Fruit fly (Drosophila melanogaster): ENCODE measurements around the gene Hsp23.
A peak's percentile ranks its signal among the peaks of the same experiment; 100 is the strongest.

Gene Hsp23

dm6 chr3L:9422636-9423419 is 41.1 kb downstream of the Hsp23 start, which contains the start of gene aay (continued):
- peak; percentile 92 for TF ChIP-seq fkh (GFP tag; optimal IDR thresholded peaks at IDR 0.05)
- peak; percentile 98 for TF ChIP-seq achi (GFP tag; optimal IDR thresholded peaks at IDR 0.05)
- TF ChIP-seq CG3919 (GFP tag; optimal IDR thresholded peaks at IDR 0.05) = peak; percentile 99
- peak; percentile 98 for TF ChIP-seq CG10669 (GFP tag; optimal IDR thresholded peaks at IDR 0.05)
- peak; percentile 92 for TF ChIP-seq CG9139 (GFP tag; optimal IDR thresholded peaks at IDR 0.05)
- TF ChIP-seq CG11294 (GFP tag; IDR thresholded peaks at IDR 0.05) = peak; percentile 97
- peak; percentile 99 for TF ChIP-seq pdm3 (GFP tag; optimal IDR thresholded peaks at IDR 0.05)
- peak; percentile 99 for TF ChIP-seq Sox14 (GFP tag; optimal IDR thresholded peaks at IDR 0.05)
- peak; percentile 99 for TF ChIP-seq Smox (GFP tag; optimal IDR thresholded peaks at IDR 0.05)
- peak; percentile 99 for TF ChIP-seq CG10631 (GFP tag; optimal IDR thresholded peaks at IDR 0.05)
- peak; percentile 21 for TF ChIP-seq Hr38 (GFP tag; optimal IDR thresholded peaks at IDR 0.05)
- TF ChIP-seq CG6276 (GFP tag; optimal IDR thresholded peaks at IDR 0.05) = peak; percentile 98
- TF ChIP-seq Hr39 (GFP tag; optimal IDR thresholded peaks at IDR 0.05) = peak; percentile 99
- TF ChIP-seq Lpt (GFP tag; optimal IDR thresholded peaks at IDR 0.05) = peak; percentile 97
- peak; percentile 99 for TF ChIP-seq CG8632 (GFP tag; optimal IDR thresholded peaks at IDR 0.05)
- peak; percentile 97 for TF ChIP-seq dsx (GFP tag; optimal IDR thresholded peaks at IDR 0.05; ENCODE audit: poor library complexity, severe bottlenecking)
- TF ChIP-seq Hr4 (GFP tag; optimal IDR thresholded peaks at IDR 0.05) = peak; percentile 99
- TF ChIP-seq CG6792 (GFP tag; optimal IDR thresholded peaks at IDR 0.05) = peak; percentile 99
- TF ChIP-seq eg (GFP tag; IDR thresholded peaks at IDR 0.05) = peak; percentile 98
- peak; percentile 100 for TF ChIP-seq Eip78C (GFP tag)
- peak; percentile 95 for TF ChIP-seq CG6808 (GFP tag; optimal IDR thresholded peaks at IDR 0.05)
- TF ChIP-seq dac (GFP tag; optimal IDR thresholded peaks at IDR 0.05) = peak; percentile 93
- peak; percentile 98 for TF ChIP-seq Sox15 (GFP tag; optimal IDR thresholded peaks at IDR 0.05)
- TF ChIP-seq CG6854 (GFP tag; optimal IDR thresholded peaks at IDR 0.05) = peak; percentile 99
- TF ChIP-seq Eip93F (GFP tag; optimal IDR thresholded peaks at IDR 0.05) = peak; percentile 99
- TF ChIP-seq ss (GFP tag; optimal IDR thresholded peaks at IDR 0.05) = peak; percentile 95 to 98
- peak; percentile 95 for TF ChIP-seq spab (GFP tag; optimal IDR thresholded peaks at IDR 0.05)
- peak; percentile 97 for TF ChIP-seq Ets21C (GFP tag; optimal IDR thresholded peaks at IDR 0.05)
- TF ChIP-seq CG15336 (GFP tag; IDR thresholded peaks at IDR 0.05) = peak; percentile 99
- TF ChIP-seq CG7368 (GFP tag; optimal IDR thresholded peaks at IDR 0.05) = peak; percentile 99
- TF ChIP-seq CG16779 (tag; optimal IDR thresholded peaks at IDR 0.05) = peak; percentile 98
- peak; percentile 99 for TF ChIP-seq CG31627 (GFP tag; optimal IDR thresholded peaks at IDR 0.05)
- peak; percentile 94 for TF ChIP-seq CG4318 (GFP tag; optimal IDR thresholded peaks at IDR 0.05)
- peak; percentile 99 for TF ChIP-seq CG8119 (GFP tag; IDR thresholded peaks at IDR 0.05)
- peak; percentile 95 to 96 for TF ChIP-seq salr (GFP tag; optimal IDR thresholded peaks at IDR 0.05)
- peak; percentile 95 for TF ChIP-seq fd59A (GFP tag; optimal IDR thresholded peaks at IDR 0.05)
- peak; percentile 99 for TF ChIP-seq net (GFP tag; optimal IDR thresholded peaks at IDR 0.05)
- peak; percentile 99 for TF ChIP-seq cyc (GFP tag; optimal IDR thresholded peaks at IDR 0.05)
- peak; percentile 98 for TF ChIP-seq CG6163 (GFP tag; IDR thresholded peaks at IDR 0.05)

- peak; percentile 69 for TF ChIP-seq vri (GFP tag; optimal IDR thresholded peaks at IDR 0.05)
- no peak for TF ChIP-seq CG34406 (GFP tag; optimal IDR thresholded peaks at IDR 0.05)
- TF ChIP-seq svp (GFP tag) = peak; percentile 73
These were observed 42.3 kb downstream of the Hsp23 start for dm6 chr3L:9423757-9424527.
